Worm (Caenorhabditis elegans): Measurements from ENCODE around the gene C27A7.3.
A peak's percentile ranks its signal among the peaks of the same experiment; 100 is the strongest.

The C27A7.3 gene

DNA sequence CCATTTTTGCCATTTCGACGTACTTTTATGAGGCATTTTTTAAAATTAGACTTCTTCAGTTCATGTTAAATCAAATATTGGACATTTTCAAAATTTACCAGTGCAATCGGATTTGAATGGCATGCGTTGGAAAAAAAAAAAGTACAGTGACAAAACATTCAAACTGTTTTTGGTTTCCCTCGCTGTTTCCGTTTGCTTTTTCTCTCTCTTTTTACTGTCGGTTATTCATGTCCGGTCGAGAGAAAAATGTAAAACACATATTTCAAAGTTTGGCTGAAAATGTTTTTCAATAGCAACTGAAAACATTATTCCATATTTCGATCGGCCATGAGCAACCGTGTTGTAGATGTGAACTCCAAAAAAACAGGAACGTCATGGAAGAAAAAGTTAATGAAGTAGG, at the start of gene C27A7.3:
C27A7.3 (plus strand) TSS at position 301 of the 400 bp plus-strand sequence.
- TF ChIP-seq set-16 (GFP tag; IDR thresholded peaks at IDR 0.05), result no peak
- TF ChIP-seq nhr-41 (GFP tag; IDR thresholded peaks at IDR 0.05), result no peak
- no peak for TF ChIP-seq ama-1 (optimal IDR thresholded peaks at IDR 0.05)
- no peak for TF ChIP-seq tag-97 (GFP tag; IDR thresholded peaks at IDR 0.05)
- TF ChIP-seq daf-19 (GFP tag; conservative IDR thresholded peaks at IDR 0.05), result no peak
- no peak for TF ChIP-seq nhr-11 (tag; optimal IDR thresholded peaks at IDR 0.05)
- TF ChIP-seq nhr-48 (tag; optimal IDR thresholded peaks at IDR 0.05), result no peak
- no peak for TF ChIP-seq ceh-44 (GFP tag; IDR thresholded peaks at IDR 0.05)
- TF ChIP-seq Y48G9A.11 (GFP tag; IDR thresholded peaks at IDR 0.05), result no peak
- no peak for TF ChIP-seq fos-1 (tag; optimal IDR thresholded peaks at IDR 0.05)
- TF ChIP-seq madf-5 (GFP tag; IDR thresholded peaks at IDR 0.05), result no peak
- no peak for TF ChIP-seq skn-1 (tag; optimal IDR thresholded peaks at IDR 0.05)
- no peak for TF ChIP-seq unc-62 (GFP tag; optimal IDR thresholded peaks at IDR 0.05 in 1 of 2)
- TF ChIP-seq unc-62 (tag; optimal IDR thresholded peaks at IDR 0.05), result no peak
- TF ChIP-seq spr-3 (GFP tag; optimal IDR thresholded peaks at IDR 0.05), result no peak
- no peak for TF ChIP-seq lin-15B (tag; optimal IDR thresholded peaks at IDR 0.05)
- no peak for TF ChIP-seq ceh-82 (tag; optimal IDR thresholded peaks at IDR 0.05)
- no peak for TF ChIP-seq spr-1 (tag; optimal IDR thresholded peaks at IDR 0.05)
- no peak for TF ChIP-seq ZK546.5 (tag; optimal IDR thresholded peaks at IDR 0.05)

DNA sequence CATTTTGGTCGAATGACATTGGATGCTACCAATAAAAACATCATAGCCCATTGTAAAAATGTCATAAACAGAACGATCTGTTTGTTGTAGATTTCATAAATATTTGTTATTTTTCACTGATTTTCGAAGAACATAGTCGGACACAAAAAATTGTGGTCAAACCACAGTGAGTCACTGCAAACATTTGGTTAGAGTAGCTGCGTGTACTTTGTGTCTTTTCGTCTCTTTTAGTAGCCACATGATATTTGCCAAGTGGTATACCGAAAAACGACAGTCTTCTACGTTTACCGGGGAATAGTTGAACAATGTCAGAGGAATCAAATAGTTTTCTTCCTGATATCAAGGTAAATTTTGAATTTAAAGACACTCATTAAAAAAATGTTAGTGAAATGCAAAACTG, 49.0 kb upstream of the C27A7.3 start, which contains the start of gene nhr-206:
nhr-206 (plus strand) TSS at position 248 of the 400 bp plus-strand sequence.
- peak; percentile 40 for TF ChIP-seq nhr-102 (tag; optimal IDR thresholded peaks at IDR 0.05)
- TF ChIP-seq mdl-1 (tag; optimal IDR thresholded peaks at IDR 0.05), result peak in 1 of 2 experiments; percentile 61
- TF ChIP-seq mxl-3 (GFP tag; optimal IDR thresholded peaks at IDR 0.05), result peak; percentile 11
- TF ChIP-seq hlh-11 (tag; optimal IDR thresholded peaks at IDR 0.05), result peak; percentile 63
- TF ChIP-seq daf-19 (GFP tag; conservative IDR thresholded peaks at IDR 0.05), result no peak
- TF ChIP-seq aha-1 (tag), result no peak
- peak; percentile 98 for TF ChIP-seq nhr-28 (tag; optimal IDR thresholded peaks at IDR 0.05)
- peak; percentile 51 for TF ChIP-seq dve-1 (tag; optimal IDR thresholded peaks at IDR 0.05; ENCODE audit: insufficient read depth)
- TF ChIP-seq madf-5 (GFP tag; IDR thresholded peaks at IDR 0.05), result no peak
- TF ChIP-seq dmd-6 (GFP tag; IDR thresholded peaks at IDR 0.05), result peak; percentile 74
- no peak for TF ChIP-seq daf-16 (GFP tag; optimal IDR thresholded peaks at IDR 0.05)
- peak; percentile 84 for TF ChIP-seq daf-16 (tag; optimal IDR thresholded peaks at IDR 0.05)
- no peak for TF ChIP-seq nhr-41 (GFP tag; IDR thresholded peaks at IDR 0.05)
- TF ChIP-seq mep-1 (tag; optimal IDR thresholded peaks at IDR 0.05), result peak; percentile 44
- no peak for TF ChIP-seq zag-1 (tag; optimal IDR thresholded peaks at IDR 0.05)
- TF ChIP-seq mxl-2 (GFP tag; conservative IDR thresholded peaks at IDR 0.05), result no peak
- no peak for TF ChIP-seq dmd-9 (GFP tag; IDR thresholded peaks at IDR 0.05)
- peak in 1 of 2 experiments; percentile 98 for TF ChIP-seq unc-62 (GFP tag; optimal IDR thresholded peaks at IDR 0.05 in 1 of 2)
- TF ChIP-seq unc-62 (tag; optimal IDR thresholded peaks at IDR 0.05), result no peak
- no peak for TF ChIP-seq pha-4 (GFP tag; IDR thresholded peaks at IDR 0.05)
- TF ChIP-seq pha-4 (tag; optimal IDR thresholded peaks at IDR 0.05), result no peak
- peak; percentile 42 for TF ChIP-seq nhr-77 (tag; optimal IDR thresholded peaks at IDR 0.05)
- no peak for TF ChIP-seq cey-2 (tag; optimal IDR thresholded peaks at IDR 0.05; ENCODE audit: borderline replicate concordance, insufficient read depth)
- no peak for TF ChIP-seq php-3 (GFP tag; IDR thresholded peaks at IDR 0.05)
- TF ChIP-seq lin-13 (GFP tag; optimal IDR thresholded peaks at IDR 0.05), result no peak
- TF ChIP-seq Y5F2A.4 (GFP tag; optimal IDR thresholded peaks at IDR 0.05), result no peak
- TF ChIP-seq nhr-6 (tag; optimal IDR thresholded peaks at IDR 0.05), result peak; percentile 79
- TF ChIP-seq hlh-30 (tag; optimal IDR thresholded peaks at IDR 0.05; ENCODE audit: insufficient read depth), result peak; percentile 52
- TF ChIP-seq F44E2.7 (GFP tag; IDR thresholded peaks at IDR 0.05), result no peak
- TF ChIP-seq ceh-20 (GFP tag; IDR thresholded peaks at IDR 0.05), result no peak
- TF ChIP-seq snpc-1.2 (GFP tag; IDR thresholded peaks at IDR 0.05), result no peak
- no peak for TF ChIP-seq Y48G9A.11 (GFP tag; IDR thresholded peaks at IDR 0.05)
- no peak for TF ChIP-seq set-16 (GFP tag; IDR thresholded peaks at IDR 0.05)
- TF ChIP-seq pqm-1 (tag; optimal IDR thresholded peaks at IDR 0.05), result peak; percentile 52

Measured in whole organism, L4 larva.